Fruit fly (Drosophila melanogaster) whole organism, embryonic: ENCODE data around the gene Lcch3.

Source experiments
- B-H2 ChIP-seq: fragments of 200-800 bp; sonication (Bioruptor generic); optimal IDR thresholded peaks from 2 replicates; lab custom pipeline; 2018; ENCODE audit warnings: missing biosample characterization, mild to moderate bottlenecking, missing genetic modification characterization
- CG10267 ChIP-seq: fragments of 200-800 bp; sonication (Bioruptor generic); optimal IDR thresholded peaks from 2 replicates; lab custom pipeline; 2018; ENCODE audit warnings: missing biosample characterization, mild to moderate bottlenecking, missing genetic modification characterization, moderate library complexity
- CG10431 ChIP-seq: fragments of 200-800 bp; sonication (Bioruptor generic); optimal IDR thresholded peaks from 3 replicates; lab custom pipeline; 2018; ENCODE audit warnings: missing biosample characterization, mild to moderate bottlenecking, missing genetic modification characterization
- CG10979 ChIP-seq: fragments of 200-800 bp; sonication (Bioruptor generic); optimal IDR thresholded peaks from 2 replicates; lab custom pipeline; 2018; ENCODE audit warnings: missing biosample characterization, mild to moderate bottlenecking, missing genetic modification characterization, moderate library complexity
- CG12236 ChIP-seq: fragments of 200-800 bp; sonication (Bioruptor generic); optimal IDR thresholded peaks from 2 replicates; lab custom pipeline; 2016; ENCODE audit warnings: missing biosample characterization, missing genetic modification characterization
- CG13424 ChIP-seq: fragments of 200-800 bp; sonication (Bioruptor generic); optimal IDR thresholded peaks from 2 replicates; lab custom pipeline; 2019; ENCODE audit warnings: missing biosample characterization, mild to moderate bottlenecking, missing genetic modification characterization, moderate library complexity
- CG16815 ChIP-seq: fragments of 200-800 bp; sonication (Bioruptor generic); optimal IDR thresholded peaks from 3 replicates; lab custom pipeline; 2017; ENCODE audit warnings: missing biosample characterization, mild to moderate bottlenecking, missing genetic modification characterization
- CG17612 ChIP-seq: fragments of 200-800 bp; sonication (Bioruptor generic); IDR thresholded peaks from 2 replicates; pipeline ENCODE4 v1.3.6; 2022; ENCODE audit warnings: missing biosample characterization, missing genetic modification characterization
- CG18011 ChIP-seq: fragments of 200-800 bp; sonication (Bioruptor generic); optimal IDR thresholded peaks from 2 replicates; lab custom pipeline; 2017; ENCODE audit warnings: missing biosample characterization, missing genetic modification characterization, mild to moderate bottlenecking, moderate library complexity, missing genotype
- CG18262 ChIP-seq: fragments of 200-800 bp; optimal IDR thresholded peaks from 3 replicates; lab custom pipeline; 2019; ENCODE audit warnings: missing biosample characterization, mild to moderate bottlenecking, missing genetic modification characterization, moderate library complexity
- CG1832 ChIP-seq: fragments of 200-800 bp; sonication (Bioruptor generic); optimal IDR thresholded peaks from 2 replicates; lab custom pipeline; 2017; ENCODE audit warnings: missing biosample characterization, mild to moderate bottlenecking, missing genetic modification characterization, inconsistent platforms
- CG18764 ChIP-seq: fragments of 200-800 bp; sonication (Bioruptor generic); optimal IDR thresholded peaks from 3 replicates; lab custom pipeline; 2016; ENCODE audit warnings: missing biosample characterization, missing genetic modification characterization
- CG2120 ChIP-seq: fragments of 200-800 bp; sonication (Bioruptor generic); optimal IDR thresholded peaks from 3 replicates; lab custom pipeline; 2016; ENCODE audit warnings: missing biosample characterization, missing genetic modification characterization
- CG2202 ChIP-seq: fragments of 200-800 bp; sonication (Bioruptor generic); optimal IDR thresholded peaks from 2 replicates; lab custom pipeline; 2018; ENCODE audit warnings: missing biosample characterization, mild to moderate bottlenecking, missing genetic modification characterization
- CG9727 ChIP-seq: fragments of 200-800 bp; sonication (Bioruptor generic); optimal IDR thresholded peaks from 3 replicates; lab custom pipeline; 2017; ENCODE audit warnings: missing biosample characterization, mild to moderate bottlenecking, missing genetic modification characterization
- HLHmδ ChIP-seq: fragments of 200-800 bp; sonication (Bioruptor generic); optimal IDR thresholded peaks from 2 replicates; lab custom pipeline; 2018; ENCODE audit warnings: missing biosample characterization, mild to moderate bottlenecking, missing genetic modification characterization, moderate library complexity
- Hey ChIP-seq: fragments of 200-800 bp; sonication (Bioruptor generic); optimal IDR thresholded peaks from 3 replicates; lab custom pipeline; 2018; ENCODE audit warnings: missing biosample characterization, mild to moderate bottlenecking, missing genetic modification characterization
- Hmx ChIP-seq: fragments of 200-800 bp; sonication (Bioruptor generic); optimal IDR thresholded peaks from 2 replicates; lab custom pipeline; 2016; ENCODE audit warnings: missing biosample characterization, missing genetic modification characterization
- Hr78 ChIP-seq, 2 experiments: fragments of 200-800 bp in 1 of 2; fragments of >200 bp in 1 of 2; sonication (Bioruptor generic) in 1 of 2; optimal IDR thresholded peaks; 2 replicates each; lab custom pipeline; 2017 to 2019; ENCODE audit warnings: missing biosample characterization in 2 of 2, missing genetic modification characterization in 2 of 2, mild to moderate bottlenecking in 1 of 2, moderate library complexity in 1 of 2
- Max ChIP-seq: fragments of 200-800 bp; sonication (Bioruptor generic); optimal IDR thresholded peaks from 2 replicates; lab custom pipeline; 2016; ENCODE audit warnings: missing biosample characterization, mild to moderate bottlenecking, missing genetic modification characterization
- Med ChIP-seq: fragments of 200-800 bp; sonication (Bioruptor generic); peaks from one replicate; lab custom pipeline; 2016; ENCODE audit warnings: missing biosample characterization, missing genetic modification characterization, mild to moderate bottlenecking, inconsistent platforms, moderate library complexity
- NK7.1 ChIP-seq: fragments of 200-800 bp; sonication (Bioruptor generic); optimal IDR thresholded peaks from 3 replicates; lab custom pipeline; 2016; ENCODE audit warnings: missing biosample characterization, missing genetic modification characterization
- Opbp ChIP-seq: fragments of 200-800 bp; sonication (Bioruptor generic); IDR thresholded peaks from 3 replicates; pipeline ENCODE4 v1.3.6; 2022; ENCODE audit warnings: missing biosample characterization, missing genetic modification characterization; ENCODE audit not compliant: partially characterized antibody
- Six4 ChIP-seq: fragments of 200-800 bp; sonication (Bioruptor generic); optimal IDR thresholded peaks from 2 replicates; lab custom pipeline; 2016; ENCODE audit warnings: missing biosample characterization, missing genetic modification characterization
- Spps ChIP-seq: fragments of 200-800 bp; sonication (Bioruptor generic); optimal IDR thresholded peaks from 2 replicates; lab custom pipeline; 2018; ENCODE audit warnings: missing biosample characterization, mild to moderate bottlenecking, missing genetic modification characterization
- TFAM ChIP-seq: fragments of 200-800 bp; sonication (Bioruptor generic); optimal IDR thresholded peaks from 2 replicates; lab custom pipeline; 2017; ENCODE audit warnings: missing biosample characterization, missing genetic modification characterization, inconsistent platforms
- Taf1 ChIP-seq: fragments of 200-800 bp; sonication (Bioruptor generic); IDR thresholded peaks from 2 replicates; pipeline ENCODE4 v1.3.6; 2022; ENCODE audit warnings: missing biosample characterization, missing genetic modification characterization
- abd-A ChIP-seq: fragments of 200-800 bp; sonication (Bioruptor generic); optimal IDR thresholded peaks from 3 replicates; lab custom pipeline; 2019; ENCODE audit warnings: missing biosample characterization, mild to moderate bottlenecking, missing genetic modification characterization, moderate library complexity
- btn ChIP-seq: fragments of 200-800 bp; sonication (Bioruptor generic); optimal IDR thresholded peaks from 2 replicates; lab custom pipeline; 2016; ENCODE audit warnings: missing biosample characterization, missing genetic modification characterization
- croc ChIP-seq: fragments of 200-800 bp; sonication (Bioruptor generic); conservative IDR thresholded peaks from 3 replicates; pipeline ENCODE4 v1.3.6; 2022; ENCODE audit warnings: missing biosample characterization, missing genetic modification characterization
- crp ChIP-seq, 2 experiments: fragments of 200-800 bp; sonication (Bioruptor generic); optimal IDR thresholded peaks; 2 replicates in 1 of 2; 3 replicates in 1 of 2; lab custom pipeline; 2017; ENCODE audit warnings: missing biosample characterization in 2 of 2, missing genetic modification characterization in 2 of 2, mild to moderate bottlenecking in 1 of 2, moderate library complexity in 1 of 2
- danr ChIP-seq: fragments of 200-800 bp; sonication (Bioruptor generic); IDR thresholded peaks from 2 replicates; pipeline ENCODE4 v1.3.6; 2022; ENCODE audit warnings: missing biosample characterization, missing genetic modification characterization
- dimm ChIP-seq: fragments of 200-800 bp; sonication (Bioruptor generic); IDR thresholded peaks from 2 replicates; pipeline ENCODE4 v1.3.6; 2022; ENCODE audit warnings: missing biosample characterization, missing genetic modification characterization
- dpn ChIP-seq, 2 experiments: fragments of 200-800 bp; sonication (Bioruptor generic); optimal IDR thresholded peaks; 3 replicates each; lab custom pipeline; 2016; ENCODE audit warnings: missing biosample characterization in 2 of 2, missing genetic modification characterization in 2 of 2
- ewg ChIP-seq: fragments of 200-800 bp; sonication (Bioruptor generic); optimal IDR thresholded peaks from 3 replicates; lab custom pipeline; 2017; ENCODE audit warnings: mild to moderate bottlenecking, missing biosample characterization, missing genetic modification reagents, missing genetic modification characterization
- exex ChIP-seq: fragments of 200-800 bp; sonication (Bioruptor generic); optimal IDR thresholded peaks from 4 replicates; lab custom pipeline; 2018; ENCODE audit warnings: missing biosample characterization, mild to moderate bottlenecking, missing genetic modification characterization, moderate library complexity
- eyg ChIP-seq: fragments of 200-800 bp; sonication (Bioruptor generic); optimal IDR thresholded peaks from 3 replicates; lab custom pipeline; 2016; ENCODE audit warnings: missing biosample characterization, missing genetic modification characterization
- fd96Cb ChIP-seq: fragments of 200-800 bp; sonication (Bioruptor generic); optimal IDR thresholded peaks from 2 replicates; lab custom pipeline; 2018; ENCODE audit warnings: missing biosample characterization, mild to moderate bottlenecking, missing genetic modification characterization, moderate library complexity
- gem ChIP-seq: fragments of 200-800 bp; sonication (Bioruptor generic); optimal IDR thresholded peaks from 2 replicates; lab custom pipeline; 2019; ENCODE audit warnings: missing biosample characterization, mild to moderate bottlenecking, missing genetic modification characterization, moderate library complexity
- gro ChIP-seq: fragments of 200-800 bp; sonication (Bioruptor generic); optimal IDR thresholded peaks from 2 replicates; lab custom pipeline; 2016; ENCODE audit warnings: missing biosample characterization, missing genetic modification characterization
- gsb-n ChIP-seq: fragments of 200-800 bp; sonication (Bioruptor generic); optimal IDR thresholded peaks from 3 replicates; lab custom pipeline; 2018; ENCODE audit warnings: missing biosample characterization, mild to moderate bottlenecking, missing genetic modification characterization
- jumu ChIP-seq: fragments of 200-800 bp; sonication (Bioruptor generic); optimal IDR thresholded peaks from 3 replicates; lab custom pipeline; 2016; ENCODE audit warnings: missing biosample characterization, missing genetic modification characterization
- onecut ChIP-seq: fragments of 200-800 bp; sonication (Bioruptor generic); IDR thresholded peaks from 2 replicates; pipeline ENCODE4 v1.3.6; 2022; ENCODE audit warnings: missing biosample characterization, missing genetic modification characterization
- row ChIP-seq: fragments of 200-800 bp; sonication (Bioruptor generic); IDR thresholded peaks from 3 replicates; pipeline ENCODE4 v1.3.6; 2022; ENCODE audit warnings: missing biosample characterization, missing genetic modification characterization
- scrt ChIP-seq: fragments of 200-800 bp; sonication (Bioruptor generic); optimal IDR thresholded peaks from 2 replicates; lab custom pipeline; 2018; ENCODE audit warnings: missing biosample characterization, mild to moderate bottlenecking, missing genetic modification characterization, moderate library complexity
- slbo ChIP-seq: fragments of 200-800 bp; sonication (Bioruptor generic); IDR thresholded peaks from 2 replicates; pipeline ENCODE4 v1.3.6; 2022; ENCODE audit warnings: missing biosample characterization, missing genetic modification characterization
- ttk ChIP-seq: fragments of 200-800 bp; sonication (Bioruptor generic); IDR thresholded peaks from 2 replicates; pipeline ENCODE4 v2.1.2; 2022; ENCODE audit warnings: missing biosample characterization, missing genetic modification characterization
- vnd ChIP-seq: fragments of 200-800 bp; sonication (Bioruptor generic); IDR thresholded peaks from 3 replicates; pipeline ENCODE4 v1.3.6; 2022; ENCODE audit warnings: missing biosample characterization, missing genetic modification characterization; ENCODE audit not compliant: partially characterized antibody
- wor ChIP-seq: fragments of 200-800 bp; sonication (Bioruptor generic); IDR thresholded peaks from 2 replicates; pipeline ENCODE4 v1.3.6; 2022; ENCODE audit warnings: missing biosample characterization, missing genetic modification characterization

Gene Lcch3

DNA sequence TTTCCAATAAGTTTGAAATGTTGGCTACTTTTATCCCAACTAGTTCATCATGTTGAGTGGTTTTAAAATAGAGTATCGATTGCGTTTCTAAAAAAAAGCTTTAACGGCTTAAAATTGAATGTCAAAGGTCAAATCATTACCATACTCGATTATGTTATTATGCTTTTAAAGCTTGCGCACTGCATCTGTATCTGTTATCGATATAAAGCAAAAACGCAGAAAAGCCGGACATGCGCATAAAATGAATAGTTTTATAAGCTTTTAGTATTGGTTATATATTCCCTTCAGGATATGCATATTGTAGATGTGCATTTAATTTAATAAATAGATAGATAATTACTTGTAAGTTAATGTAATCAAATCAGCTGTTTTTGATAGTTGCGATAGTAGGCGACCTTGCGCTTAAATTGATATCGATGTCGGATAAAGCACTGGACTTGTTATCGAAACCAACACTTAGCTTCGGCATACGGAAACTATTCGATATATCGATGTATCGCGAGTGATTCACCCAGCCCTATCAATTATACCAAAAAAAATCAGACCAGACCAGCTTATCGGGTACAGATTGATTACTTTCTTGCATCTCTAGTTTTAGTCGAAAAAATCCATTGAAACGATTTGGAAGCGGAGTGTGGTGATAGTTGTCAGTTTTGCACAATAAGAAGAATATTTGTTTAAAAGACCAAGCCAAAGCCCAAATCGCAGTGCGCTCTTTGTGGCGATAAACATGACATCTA is 33.1 kb upstream of the Lcch3 start, which contains the start of gene shi (continued):
- TF ChIP-seq TFAM (GFP tag; lab: Kevin White, UChicago) (no peak), abd-A (peak; percentile 83), Taf1 (no peak), ewg (GFP tag; lab: Kevin White, UChicago) (peak; percentile 97), row (GFP tag; lab: Robert Waterston, UW) (peak; percentile 67), fd96Cb (tag; lab: Kevin White, UChicago) (no peak), croc (no peak), onecut (GFP tag; lab: Robert Waterston, UW) (peak; percentile 22), gro (GFP tag; lab: Kevin White, UChicago) (peak; percentile 27), CG10431 (GFP tag; lab: Kevin White, UChicago) (peak; percentile 28), CG2120 (GFP tag; lab: Kevin White, UChicago) (peak; percentile 48), wor (no peak), CG16815 (GFP tag; lab: Kevin White, UChicago) (no peak), slbo (GFP tag; lab: Robert Waterston, UW) (peak; percentile 29; the same call in 1 of the 2 replicates), CG2202 (tag; lab: Kevin White, UChicago) (no peak), CG17612 (GFP tag; lab: Robert Waterston, UW) (no peak), crp (GFP tag; optimal IDR thresholded peaks at IDR 0.05; lab: Kevin White, UChicago) (peak in 1 of 2 experiments; percentile 87), CG9727 (GFP tag; lab: Kevin White, UChicago) (no peak), Max (no peak), Six4 (no peak), btn (GFP tag; lab: Kevin White, UChicago) (no peak), CG18764 (GFP tag; lab: Kevin White, UChicago) (no peak), CG10979 (tag; lab: Kevin White, UChicago) (peak; percentile 1), CG10267 (tag; lab: Kevin White, UChicago) (peak; percentile 70), Hr78 (GFP tag; optimal IDR thresholded peaks at IDR 0.05; lab: Kevin White, UChicago) (peak in 1 of 2 experiments; percentile 100), scrt (peak; percentile 13), vnd (GFP tag; lab: Robert Waterston, UW) (peak; percentile 99), gsb-n (tag; lab: Kevin White, UChicago) (peak; percentile 15), dimm (GFP tag; lab: Robert Waterston, UW) (no peak), NK7.1 (GFP tag; lab: Kevin White, UChicago) (no peak), HLHmδ (GFP tag; lab: Kevin White, UChicago) (no peak), CG18262 (no peak), CG1832 (GFP tag; lab: Kevin White, UChicago) (no peak), Hey (tag; lab: Kevin White, UChicago) (no peak), dpn (GFP tag; optimal IDR thresholded peaks at IDR 0.05; lab: Kevin White, UChicago) (peak; percentile 23 to 35), CG18011 (GFP tag; lab: Kevin White, UChicago) (no peak), B-H2 (GFP tag; lab: Kevin White, UChicago) (peak; percentile 63), jumu (GFP tag; lab: Kevin White, UChicago) (peak; percentile 0), ttk (GFP tag; lab: Robert Waterston, UW) (no peak), CG12236 (GFP tag; lab: Kevin White, UChicago) (no peak), Spps (tag; lab: Kevin White, UChicago) (no peak), danr (GFP tag; lab: Robert Waterston, UW) (no peak), gem (tag; lab: Kevin White, UChicago) (no peak), CG13424 (tag; lab: Kevin White, UChicago) (peak; percentile 12), Hmx (GFP tag; lab: Kevin White, UChicago) (no peak), Opbp (GFP tag; lab: Robert Waterston, UW) (peak; percentile 98), eyg (no peak), Med (peak; percentile 89), exex (tag; lab: Kevin White, UChicago) (peak; percentile 86)
